Worm (Caenorhabditis elegans) whole organism, young adult: ENCODE measurements around the gene atf-6.

Source experiments
- B0261.1 ChIP-seq: sonication (generic microtip); optimal IDR thresholded peaks from 2 replicates; lab custom pipeline; 2016; ENCODE audit warnings: mild to moderate bottlenecking, missing genetic modification characterization, moderate library complexity, missing compliant biosample characterization
- Y53G8AR.9 ChIP-seq: fragments of 200-800 bp; sonication (Bioruptor generic); conservative IDR thresholded peaks from 2 replicates; pipeline ENCODE4 v1.3.6; 2022; ENCODE audit warnings: missing genetic modification reagents, missing genetic modification characterization, missing compliant biosample characterization
- mxl-1 ChIP-seq: sonication (generic microtip); optimal IDR thresholded peaks from 2 replicates; lab custom pipeline; 2016; ENCODE audit warnings: missing genetic modification characterization, missing compliant biosample characterization
- nhr-179 ChIP-seq: sonication (generic microtip); optimal IDR thresholded peaks from 2 replicates; lab custom pipeline; 2016; ENCODE audit warnings: mild to moderate bottlenecking, missing genetic modification characterization, missing compliant biosample characterization
- snpc-1.3 ChIP-seq: sonication (generic microtip); optimal IDR thresholded peaks from 2 replicates; lab custom pipeline; 2017; ENCODE audit warnings: missing genetic modification characterization, mild to moderate bottlenecking, missing compliant biosample characterization, antibody characterized with exemption, moderate library complexity, missing genotype, missing genetic modification reagents; ENCODE audit not compliant: insufficient read depth
- ztf-6 ChIP-seq: fragments of 200-800 bp; sonication (Bioruptor generic); IDR thresholded peaks from 2 replicates; pipeline ENCODE4 v1.3.6; 2022; ENCODE audit warnings: missing genetic modification reagents, missing genetic modification characterization, missing compliant biosample characterization

ce11 chrX:12500777-12501176 is 20.0 kb downstream of the atf-6 start:
- no peak for TF ChIP-seq mxl-1 (tag; lab: Kevin White, UChicago)
- TF ChIP-seq B0261.1 (tag; lab: Kevin White, UChicago), result no peak
- TF ChIP-seq Y53G8AR.9, result no peak
- TF ChIP-seq ztf-6 (GFP tag; lab: Robert Waterston, UW), result no peak
- TF ChIP-seq snpc-1.3 (tag; lab: Kevin White, UChicago), result no peak
- no peak for TF ChIP-seq nhr-179 (tag; lab: Kevin White, UChicago)
